Fruit fly (Drosophila melanogaster) whole organism, larva: ENCODE results near the gene grn.

Experiments used
- noc ChIP-seq: fragments of 200-800 bp; sonication (Bioruptor generic); optimal IDR thresholded peaks from 3 replicates; lab custom pipeline; 2019; ENCODE audit warnings: missing biosample characterization, mild to moderate bottlenecking, missing genetic modification characterization, moderate library complexity

The grn gene

dm6 chr3R:8160056-8161017 is 20.9 kb downstream of the grn start:
- no peak for TF ChIP-seq noc (tag; lab: Kevin White, UChicago)

- no peak for TF ChIP-seq noc (tag; lab: Kevin White, UChicago)
Measured at dm6 chr3R:8158328-8158727, 22.9 kb downstream of the grn start.

dm6 chr3R:8157247-8157646 is 24.0 kb downstream of the grn start:
- no peak for TF ChIP-seq noc (tag; lab: Kevin White, UChicago)

dm6 chr3R:8155735-8156670 is 25.2 kb downstream of the grn start:
- no peak for TF ChIP-seq noc (tag; lab: Kevin White, UChicago)

dm6 chr3R:8153958-8154606 is 27.2 kb downstream of the grn start:
- TF ChIP-seq noc (tag; lab: Kevin White, UChicago), result no peak

dm6 chr3R:8152578-8153191 is 28.6 kb downstream of the grn start:
- no peak for TF ChIP-seq noc (tag; lab: Kevin White, UChicago)

- no peak for TF ChIP-seq noc (tag; lab: Kevin White, UChicago)
Measured at dm6 chr3R:8151163-8151562, 30.1 kb downstream of the grn start.

- no peak for TF ChIP-seq noc (tag; lab: Kevin White, UChicago)
Measured at dm6 chr3R:8149995-8150394, 31.2 kb downstream of the grn start.

dm6 chr3R:8149003-8149402 is 32.2 kb downstream of the grn start:
- TF ChIP-seq noc (tag; lab: Kevin White, UChicago), result no peak

- no peak for TF ChIP-seq noc (tag; lab: Kevin White, UChicago)
Measured at dm6 chr3R:8146892-8147384, 34.3 kb downstream of the grn start.

dm6 chr3R:8145764-8146163 is 35.5 kb downstream of the grn start:
- no peak for TF ChIP-seq noc (tag; lab: Kevin White, UChicago)

dm6 chr3R:8142113-8142512 is 39.1 kb downstream of the grn start:
- no peak for TF ChIP-seq noc (tag; lab: Kevin White, UChicago)

dm6 chr3R:8140628-8141372 is 40.4 kb downstream of the grn start:
- TF ChIP-seq noc (tag; lab: Kevin White, UChicago), result no peak

dm6 chr3R:8139854-8140402 is 41.3 kb downstream of the grn start:
- TF ChIP-seq noc (tag; lab: Kevin White, UChicago), result no peak
